Fruit fly (Drosophila melanogaster): ENCODE results near the gene loco.

loco gene

DNA sequence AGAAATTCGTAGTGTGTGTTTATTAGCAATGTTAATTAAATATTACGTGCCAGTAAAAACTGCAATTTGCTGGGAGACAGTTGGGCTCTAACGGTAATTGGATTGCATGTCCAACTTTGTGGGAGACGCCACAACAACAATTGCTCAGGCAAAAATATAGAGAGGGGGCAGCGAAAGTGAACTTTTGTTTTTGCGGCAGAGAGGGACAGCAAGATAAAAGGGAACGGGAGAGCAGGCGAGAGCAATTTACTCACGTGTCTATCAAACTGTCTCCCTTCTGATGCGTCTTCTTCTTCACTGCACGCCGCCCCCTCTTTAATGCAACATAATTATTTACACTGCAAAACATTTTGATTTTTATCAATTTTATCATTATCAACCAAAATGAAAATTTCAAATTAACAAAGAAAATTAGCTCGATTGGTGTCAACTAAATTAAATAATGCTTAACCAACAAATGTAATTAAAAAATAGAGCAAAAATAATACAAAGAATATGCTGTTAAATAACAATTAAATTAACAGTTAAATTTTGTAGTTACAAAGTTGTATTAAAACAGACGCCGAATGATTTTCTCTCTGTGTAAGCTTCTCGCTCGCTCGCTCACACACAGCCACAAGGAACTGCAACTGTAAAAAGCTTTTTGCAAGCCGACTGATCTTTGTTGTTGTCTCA, 28.2 kb upstream of the loco start (continued):
- TF ChIP-seq CG3726 (GFP tag; IDR thresholded peaks at IDR 0.05), result peak; percentile 63; the same call in 2 of the 3 replicates
- TF ChIP-seq CG13123 (GFP tag; optimal IDR thresholded peaks at IDR 0.05), result peak; percentile 55
- TF ChIP-seq Lpt (GFP tag; optimal IDR thresholded peaks at IDR 0.05), result no peak
- TF ChIP-seq CG10274 (GFP tag; optimal IDR thresholded peaks at IDR 0.05), result peak; percentile 20
- peak; percentile 76 for TF ChIP-seq CG34422 (GFP tag; IDR thresholded peaks at IDR 0.05)
- no peak for TF ChIP-seq CG4282 (GFP tag; optimal IDR thresholded peaks at IDR 0.05)
- TF ChIP-seq nau (GFP tag; optimal IDR thresholded peaks at IDR 0.05), result peak; percentile 70
- peak; percentile 27 for TF ChIP-seq corto (GFP tag; optimal IDR thresholded peaks at IDR 0.05)
- TF ChIP-seq sima (GFP tag; optimal IDR thresholded peaks at IDR 0.05), result no peak
- TF ChIP-seq pho (GFP tag; optimal IDR thresholded peaks at IDR 0.05), result peak; percentile 23
- peak; percentile 66; the same call in 1 of the 2 replicates for TF ChIP-seq ranshi (GFP tag; IDR thresholded peaks at IDR 0.05)
- TF ChIP-seq wek (GFP tag; optimal IDR thresholded peaks at IDR 0.05), result no peak
- peak; percentile 59 for TF ChIP-seq CG13775 (GFP tag; optimal IDR thresholded peaks at IDR 0.05)
- TF ChIP-seq HLH4C (GFP tag; IDR thresholded peaks at IDR 0.05; ENCODE audit: partially characterized antibody), result no peak
- no peak for TF ChIP-seq zen2 (GFP tag; IDR thresholded peaks at IDR 0.05; ENCODE audit: partially characterized antibody)
- TF ChIP-seq CG7786 (GFP tag; optimal IDR thresholded peaks at IDR 0.05), result peak; percentile 40
- TF ChIP-seq CG7963 (GFP tag; IDR thresholded peaks at IDR 0.05; ENCODE audit: partially characterized antibody), result no peak
- TF ChIP-seq CG6854 (GFP tag; optimal IDR thresholded peaks at IDR 0.05), result peak; percentile 33
- TF ChIP-seq ap (GFP tag; IDR thresholded peaks at IDR 0.05), result peak; percentile 61; the same call in 1 of the 2 replicates
- no peak for TF ChIP-seq YL-1 (GFP tag; optimal IDR thresholded peaks at IDR 0.05)
- TF ChIP-seq sqz (GFP tag; optimal IDR thresholded peaks at IDR 0.05), result peak; percentile 83
- TF ChIP-seq CG6175 (GFP tag; IDR thresholded peaks at IDR 0.05), result no peak
- TF ChIP-seq aop (GFP tag; IDR thresholded peaks at IDR 0.05), result no peak
- TF ChIP-seq Doc2 (GFP tag; IDR thresholded peaks at IDR 0.05), result no peak
- peak; percentile 70 for TF ChIP-seq CG16863 (GFP tag; optimal IDR thresholded peaks at IDR 0.05)
- peak; percentile 66 for TF ChIP-seq CG15011 (GFP tag; optimal IDR thresholded peaks at IDR 0.05)
- no peak for TF ChIP-seq disco-r (GFP tag; optimal IDR thresholded peaks at IDR 0.05)
- peak; percentile 44 for TF ChIP-seq CG33557 (GFP tag; optimal IDR thresholded peaks at IDR 0.05)
- peak; percentile 15 for TF ChIP-seq CG1603 (tag; optimal IDR thresholded peaks at IDR 0.05)
- no peak for TF ChIP-seq toy (GFP tag; IDR thresholded peaks at IDR 0.05)
- TF ChIP-seq Eip74EF (GFP tag; optimal IDR thresholded peaks at IDR 0.05), result peak in 1 of 2 experiments; percentile 76
- TF ChIP-seq CG4820 (GFP tag; optimal IDR thresholded peaks at IDR 0.05), result peak; percentile 87
- peak; percentile 58 for TF ChIP-seq NC2α (GFP tag; optimal IDR thresholded peaks at IDR 0.05)
- TF ChIP-seq ftz-f1 (GFP tag; optimal IDR thresholded peaks at IDR 0.05), result no peak
- TF ChIP-seq CTCF (GFP tag; optimal IDR thresholded peaks at IDR 0.05), result peak; percentile 26
- peak; percentile 79 for TF ChIP-seq lab (GFP tag; optimal IDR thresholded peaks at IDR 0.05)
- TF ChIP-seq Optix (GFP tag; IDR thresholded peaks at IDR 0.05), result 0 out of 3 replicates have a peak, but pooled peaks have one; percentile 27
- no peak for TF ChIP-seq ac (GFP tag; optimal IDR thresholded peaks at IDR 0.05)
- peak; percentile 79 for TF ChIP-seq az2 (GFP tag; optimal IDR thresholded peaks at IDR 0.05)
- TF ChIP-seq ken (GFP tag; IDR thresholded peaks at IDR 0.05), result peak; percentile 63; the same call in 2 of the 3 replicates
- no peak for TF ChIP-seq nerfin-2 (GFP tag; IDR thresholded peaks at IDR 0.05; ENCODE audit: partially characterized antibody)
- no peak for TF ChIP-seq gfzf (GFP tag; optimal IDR thresholded peaks at IDR 0.05)
- no peak for TF ChIP-seq CG2199 (GFP tag; IDR thresholded peaks at IDR 0.05)
- TF ChIP-seq so (GFP tag; IDR thresholded peaks at IDR 0.05), result peak; percentile 66; the same call in 1 of the 3 replicates
- TF ChIP-seq Bteb2 (GFP tag; optimal IDR thresholded peaks at IDR 0.05), result peak; percentile 45
- no peak for TF ChIP-seq cg (GFP tag; optimal IDR thresholded peaks at IDR 0.05)
- peak; percentile 67 for TF ChIP-seq Meics (GFP tag; optimal IDR thresholded peaks at IDR 0.05)
- TF ChIP-seq pfk (GFP tag; optimal IDR thresholded peaks at IDR 0.05), result no peak
